Worm (Caenorhabditis elegans) whole organism, L4 larva: ENCODE results near the gene T08G5.1.

ENCODE experiments used
- F26F4.8 ChIP-seq: fragments of 200-800 bp; sonication (Bioruptor generic); conservative IDR thresholded peaks from 2 replicates; pipeline ENCODE4 v1.3.6; 2022; ENCODE audit warnings: missing genetic modification characterization, missing compliant biosample characterization
- F37D6.2 ChIP-seq: sonication (generic microtip); optimal IDR thresholded peaks from 2 replicates; lab custom pipeline; 2016; ENCODE audit warnings: mild to moderate bottlenecking, missing genetic modification characterization, missing compliant biosample characterization
- F44E2.7 ChIP-seq: fragments of 200-800 bp; sonication (Bioruptor generic); IDR thresholded peaks from 2 replicates; pipeline ENCODE4 v2.1.2; 2022; ENCODE audit warnings: missing genetic modification characterization, missing compliant biosample characterization
- F49E8.2 ChIP-seq: sonication (generic microtip); optimal IDR thresholded peaks from 2 replicates; lab custom pipeline; 2016; ENCODE audit warnings: missing compliant biosample characterization, mild to moderate bottlenecking, missing genetic modification characterization, borderline replicate concordance
- R02D3.7 ChIP-seq: fragments of 150-350 bp; sonication (generic microtip); optimal IDR thresholded peaks from 3 replicates; lab custom pipeline; 2014; ENCODE audit warnings: missing biosample characterization, missing genetic modification characterization
- T20F7.1 ChIP-seq: fragments of 200-800 bp; sonication (Bioruptor generic); optimal IDR thresholded peaks from 2 replicates; lab custom pipeline; 2018; ENCODE audit warnings: mild to moderate bottlenecking, missing genetic modification characterization, missing compliant biosample characterization
- T26A8.4 ChIP-seq: fragments of 200-800 bp; sonication (Bioruptor generic); IDR thresholded peaks from 2 replicates; pipeline ENCODE4 v1.3.6; 2022; ENCODE audit warnings: missing genetic modification characterization, missing compliant biosample characterization
- Y48G9A.11 ChIP-seq: fragments of 200-800 bp; sonication (Bioruptor generic); IDR thresholded peaks from 2 replicates; pipeline ENCODE4 v1.3.6; 2022; ENCODE audit warnings: missing genetic modification reagents, missing genetic modification characterization, missing compliant biosample characterization
- Y5F2A.4 ChIP-seq: fragments of 200-800 bp; sonication (Bioruptor generic); optimal IDR thresholded peaks from 2 replicates; lab custom pipeline; 2018; ENCODE audit warnings: mild to moderate bottlenecking, missing genetic modification characterization, missing compliant biosample characterization
- Y75B8A.6 ChIP-seq: fragments of 200-800 bp; sonication (Bioruptor generic); IDR thresholded peaks from 2 replicates; pipeline ENCODE4 v1.3.6; 2022; ENCODE audit warnings: missing genetic modification reagents, missing genetic modification characterization, missing compliant biosample characterization
- ZK337.2 ChIP-seq: fragments of 200-800 bp; sonication (Bioruptor generic); IDR thresholded peaks from 2 replicates; pipeline ENCODE4 v1.3.6; 2022; ENCODE audit warnings: missing genetic modification reagents, missing genetic modification characterization, missing compliant biosample characterization
- ZK546.5 ChIP-seq, 2 experiments: sonication (generic microtip); optimal IDR thresholded peaks; 2 replicates each; lab custom pipeline; 2017; ENCODE audit warnings: missing biosample characterization in 2 of 2, missing genetic modification characterization in 2 of 2
- aha-1 ChIP-seq: fragments of 150-350 bp; peaks from one replicate; lab custom pipeline; 2014; ENCODE audit warnings: missing biosample characterization, missing genetic modification characterization
- ceh-28 ChIP-seq: fragments of 150-350 bp; optimal IDR thresholded peaks from 2 replicates; lab custom pipeline; 2014; ENCODE audit warnings: missing biosample characterization, missing genetic modification reagents, missing genetic modification characterization
- ceh-32 ChIP-seq: sonication (generic microtip); optimal IDR thresholded peaks from 2 replicates; lab custom pipeline; 2016; ENCODE audit warnings: mild to moderate bottlenecking, missing genetic modification characterization, missing compliant biosample characterization; ENCODE audit not compliant: poor library complexity
- ceh-82 ChIP-seq: sonication (generic microtip); optimal IDR thresholded peaks from 2 replicates; lab custom pipeline; 2017; ENCODE audit warnings: missing biosample characterization, missing genetic modification characterization
- daf-19 ChIP-seq: fragments of 200-800 bp; sonication (Bioruptor generic); conservative IDR thresholded peaks from 2 replicates; pipeline ENCODE4 v1.3.6; 2022; ENCODE audit warnings: missing genetic modification characterization, missing compliant biosample characterization
- daf-8 ChIP-seq: fragments of 200-800 bp; sonication (Bioruptor generic); IDR thresholded peaks from 2 replicates; pipeline ENCODE4 v1.3.6; 2022; ENCODE audit warnings: missing genetic modification characterization, missing compliant biosample characterization
- dmd-6 ChIP-seq: fragments of 200-800 bp; sonication (Bioruptor generic); IDR thresholded peaks from 2 replicates; pipeline ENCODE4 v1.3.6; 2022; ENCODE audit warnings: missing genetic modification reagents, missing genetic modification characterization, missing compliant biosample characterization
- dmd-9 ChIP-seq: fragments of 200-800 bp; sonication (Bioruptor generic); IDR thresholded peaks from 2 replicates; pipeline ENCODE4 v1.3.6; 2022; ENCODE audit warnings: missing genetic modification reagents, missing genetic modification characterization, missing compliant biosample characterization
- dpl-1 ChIP-seq: fragments of 150-350 bp; optimal IDR thresholded peaks from 2 replicates; lab custom pipeline; 2014; ENCODE audit warnings: missing biosample characterization, missing genetic modification reagents, missing genetic modification characterization
- duxl-1 ChIP-seq: sonication (generic microtip); optimal IDR thresholded peaks from 2 replicates; lab custom pipeline; 2016; ENCODE audit warnings: mild to moderate bottlenecking, missing genetic modification characterization, moderate library complexity, missing compliant biosample characterization; ENCODE audit not compliant: poor library complexity
- egl-43 ChIP-seq: fragments of 200-800 bp; sonication (Bioruptor generic); IDR thresholded peaks from 2 replicates; pipeline ENCODE4 v1.3.6; 2022; ENCODE audit warnings: missing genetic modification reagents, missing genetic modification characterization, missing compliant biosample characterization
- fos-1 ChIP-seq: fragments of 150-350 bp; optimal IDR thresholded peaks from 2 replicates; lab custom pipeline; 2014; ENCODE audit warnings: missing biosample characterization, missing genetic modification characterization
- hif-1 ChIP-seq, 2 experiments: sonication (generic microtip); optimal IDR thresholded peaks; 2 replicates each; lab custom pipeline; 2016 to 2017; ENCODE audit warnings: missing compliant biosample characterization in 2 of 2, missing genetic modification characterization in 2 of 2, missing genetic modification reagents in 2 of 2, missing genotype in 2 of 2, mild to moderate bottlenecking in 1 of 2
- hlh-11 ChIP-seq: fragments of 200-800 bp; sonication (Bioruptor generic); optimal IDR thresholded peaks from 2 replicates; lab custom pipeline; 2018; ENCODE audit warnings: mild to moderate bottlenecking, missing genetic modification characterization, missing compliant biosample characterization
- hlh-30 ChIP-seq: sonication (generic microtip); optimal IDR thresholded peaks from 2 replicates; lab custom pipeline; 2017; ENCODE audit warnings: antibody characterized with exemption, mild to moderate bottlenecking, missing genetic modification characterization, missing compliant biosample characterization; ENCODE audit not compliant: insufficient read depth
- hmg-1.1 ChIP-seq: fragments of 200-800 bp; sonication (Bioruptor generic); IDR thresholded peaks from 2 replicates; pipeline ENCODE4 v1.3.6; 2022; ENCODE audit warnings: missing genetic modification reagents, missing genetic modification characterization, missing compliant biosample characterization
- lin-13 ChIP-seq: fragments of 150-350 bp; optimal IDR thresholded peaks from 2 replicates; lab custom pipeline; 2014; ENCODE audit warnings: missing biosample characterization, missing genetic modification reagents, missing genetic modification characterization
- lin-29 ChIP-seq: fragments of 200-800 bp; sonication (Bioruptor generic); IDR thresholded peaks from 2 replicates; pipeline ENCODE4 v1.3.6; 2022; ENCODE audit warnings: missing genetic modification reagents, missing genetic modification characterization, missing compliant biosample characterization
- lir-3 ChIP-seq: sonication (generic microtip); optimal IDR thresholded peaks from 2 replicates; lab custom pipeline; 2016; ENCODE audit warnings: mild to moderate bottlenecking, missing genetic modification characterization, missing compliant biosample characterization
- lsy-2 ChIP-seq, 2 experiments: fragments of 150-350 bp in 1 of 2; sonication (generic microtip) in 1 of 2; optimal IDR thresholded peaks; 2 replicates each; lab custom pipeline; 2014 to 2017; ENCODE audit warnings: missing biosample characterization in 2 of 2, missing genetic modification characterization in 2 of 2
- madf-5 ChIP-seq, 2 experiments: fragments of 200-800 bp; sonication (Bioruptor generic); IDR thresholded peaks; 2 replicates each; pipeline ENCODE4 v1.3.6; 2022; ENCODE audit warnings: missing compliant biosample characterization in 2 of 2, missing genetic modification characterization in 2 of 2
- madf-9 ChIP-seq: fragments of 200-800 bp; sonication (Bioruptor generic); conservative IDR thresholded peaks from 2 replicates; pipeline ENCODE4 v1.3.6; 2022; ENCODE audit warnings: missing genetic modification reagents, missing genetic modification characterization, missing compliant biosample characterization
- mes-2 ChIP-seq: sonication (generic microtip); optimal IDR thresholded peaks from 2 replicates; lab custom pipeline; 2016; ENCODE audit warnings: missing genotype, mild to moderate bottlenecking, missing genetic modification characterization, missing compliant biosample characterization; ENCODE audit not compliant: poor library complexity, severe bottlenecking
- mxl-2 ChIP-seq: fragments of 200-800 bp; sonication (Bioruptor generic); conservative IDR thresholded peaks from 2 replicates; pipeline ENCODE4 v1.3.6; 2022; ENCODE audit warnings: missing genetic modification reagents, missing genetic modification characterization, missing compliant biosample characterization
- nhr-10 ChIP-seq: fragments of 150-350 bp; optimal IDR thresholded peaks from 2 replicates; lab custom pipeline; 2014; ENCODE audit warnings: missing biosample characterization, missing genetic modification characterization
- nhr-102 ChIP-seq: sonication (generic microtip); optimal IDR thresholded peaks from 2 replicates; lab custom pipeline; 2016; ENCODE audit warnings: mild to moderate bottlenecking, missing genetic modification characterization, moderate library complexity, missing compliant biosample characterization
- nhr-6 ChIP-seq: fragments of 150-350 bp; optimal IDR thresholded peaks from 2 replicates; lab custom pipeline; 2014; ENCODE audit warnings: missing biosample characterization, missing genetic modification characterization
- nhr-76 ChIP-seq: fragments of 150-350 bp; optimal IDR thresholded peaks from 2 replicates; lab custom pipeline; 2014; ENCODE audit warnings: missing biosample characterization, missing genetic modification characterization
- php-3 ChIP-seq: fragments of 200-800 bp; sonication (Bioruptor generic); IDR thresholded peaks from 2 replicates; pipeline ENCODE4 v1.3.6; 2022; ENCODE audit warnings: missing genetic modification reagents, missing genetic modification characterization, missing compliant biosample characterization
- sdz-12 ChIP-seq: fragments of 200-800 bp; sonication (Bioruptor generic); optimal IDR thresholded peaks from 2 replicates; lab custom pipeline; 2018; ENCODE audit warnings: mild to moderate bottlenecking, missing genetic modification characterization, missing compliant biosample characterization
- set-16 ChIP-seq: fragments of 200-800 bp; sonication (Bioruptor generic); IDR thresholded peaks from 2 replicates; pipeline ENCODE4 v1.3.6; 2022; ENCODE audit warnings: missing genetic modification reagents, missing genetic modification characterization, missing compliant biosample characterization
- skn-1 ChIP-seq: fragments of 150-350 bp; optimal IDR thresholded peaks from 2 replicates; lab custom pipeline; 2014; ENCODE audit warnings: missing biosample characterization, missing genetic modification characterization
- snpc-4 ChIP-seq: fragments of 150-350 bp; optimal IDR thresholded peaks from 2 replicates; lab custom pipeline; 2014; ENCODE audit warnings: missing biosample characterization, missing genetic modification characterization
- tag-97 ChIP-seq: fragments of 200-800 bp; sonication (Bioruptor generic); IDR thresholded peaks from 2 replicates; pipeline ENCODE4 v1.3.6; 2022; ENCODE audit warnings: missing genetic modification characterization, missing compliant biosample characterization
- unc-62 ChIP-seq, 3 experiments: fragments of 150-350 bp in 1 of 3; sonication (generic microtip); optimal IDR thresholded peaks in 2 of 3; peaks in 1 of 3; 1 replicate in 1 of 3; 2 replicates in 2 of 3; lab custom pipeline; 2014 to 2017; ENCODE audit warnings: missing biosample characterization in 3 of 3, missing genetic modification characterization in 3 of 3, missing genetic modification reagents in 3 of 3, missing genotype in 1 of 3
- zag-1 ChIP-seq: fragments of 150-350 bp; optimal IDR thresholded peaks from 2 replicates; lab custom pipeline; 2014; ENCODE audit warnings: missing biosample characterization, missing genetic modification characterization
- zfp-3 ChIP-seq: fragments of 200-800 bp; sonication (Bioruptor generic); conservative IDR thresholded peaks from 2 replicates; pipeline ENCODE4 v1.3.6; 2022; ENCODE audit warnings: missing genetic modification reagents, missing genetic modification characterization, missing compliant biosample characterization
- zip-11 ChIP-seq: fragments of 200-800 bp; sonication (Bioruptor generic); IDR thresholded peaks from 2 replicates; pipeline ENCODE4 v1.3.6; 2022; ENCODE audit warnings: missing genetic modification characterization, missing compliant biosample characterization
- zip-2 ChIP-seq: fragments of 150-350 bp; optimal IDR thresholded peaks from 2 replicates; lab custom pipeline; 2014; ENCODE audit warnings: missing biosample characterization, missing genetic modification characterization

T08G5.1 gene

DNA sequence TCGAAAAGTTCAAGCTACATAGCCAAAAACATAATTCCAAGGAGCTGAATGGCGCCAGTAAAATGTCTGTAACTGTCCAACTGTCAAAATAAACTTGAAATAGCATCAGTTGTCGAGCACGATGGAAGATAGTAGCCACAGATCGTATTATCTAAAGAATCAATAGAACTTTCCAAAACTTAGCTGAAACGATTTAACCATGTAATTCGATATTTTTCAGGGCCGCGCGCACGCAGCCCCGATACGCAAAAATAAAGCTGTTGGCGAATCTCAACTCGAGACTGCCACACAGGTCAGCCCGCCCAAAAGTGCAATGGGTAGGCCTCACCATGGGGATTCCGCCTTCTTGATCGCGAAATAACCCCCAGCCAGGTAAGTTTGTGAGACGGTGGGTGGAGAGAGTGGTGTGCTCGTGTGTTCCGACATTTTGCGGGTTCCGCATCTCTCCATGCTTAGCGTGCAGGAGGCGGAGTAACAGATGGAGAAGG, 9.7 kb downstream of the T08G5.1 start (continued):
- TF ChIP-seq madf-5 (GFP tag; IDR thresholded peaks at IDR 0.05; lab: Robert Waterston, UW), result no peak
- no peak for TF ChIP-seq hif-1 (tag; optimal IDR thresholded peaks at IDR 0.05; lab: Kevin White, UChicago)
- no peak for TF ChIP-seq ceh-32 (tag; lab: Kevin White, UChicago)
- TF ChIP-seq zip-2 (tag; lab: Kevin White, UChicago), result peak; percentile 43
- TF ChIP-seq nhr-102 (tag; lab: Kevin White, UChicago), result peak; percentile 88
- TF ChIP-seq nhr-6 (tag; lab: Kevin White, UChicago), result no peak
- peak; percentile 59 for TF ChIP-seq mes-2 (tag; lab: Kevin White, UChicago)
- no peak for TF ChIP-seq nhr-76 (tag; lab: Kevin White, UChicago)
- TF ChIP-seq lin-13 (GFP tag; lab: Kevin White, UChicago), result no peak
- TF ChIP-seq daf-19 (GFP tag; lab: Robert Waterston, UW), result no peak
- TF ChIP-seq zag-1 (tag; lab: Kevin White, UChicago), result no peak
- TF ChIP-seq ZK337.2 (GFP tag; lab: Robert Waterston, UW), result no peak
- no peak for TF ChIP-seq tag-97 (GFP tag; lab: Robert Waterston, UW)
- no peak for TF ChIP-seq F37D6.2
- TF ChIP-seq php-3, result peak; percentile 39; the same call in 1 of the 2 replicates
- TF ChIP-seq madf-9, result no peak
- no peak for TF ChIP-seq T20F7.1
- peak; percentile 66 for TF ChIP-seq F49E8.2
- TF ChIP-seq zfp-3 (GFP tag; lab: Robert Waterston, UW), result no peak
- TF ChIP-seq hmg-1.1 (GFP tag; lab: Robert Waterston, UW), result no peak; the same call in 1 of the 2 replicates
- TF ChIP-seq lir-3 (tag; lab: Kevin White, UChicago), result peak; percentile 32
- TF ChIP-seq lsy-2 (tag; optimal IDR thresholded peaks at IDR 0.05; lab: Kevin White, UChicago), result no peak
- no peak for TF ChIP-seq lin-29 (GFP tag; lab: Robert Waterston, UW)
- TF ChIP-seq hlh-11 (tag; lab: Kevin White, UChicago), result peak; percentile 69
- TF ChIP-seq hlh-30 (tag; lab: Kevin White, UChicago), result peak; percentile 37
- no peak for TF ChIP-seq daf-8 (GFP tag; lab: Robert Waterston, UW)
- no peak for TF ChIP-seq skn-1 (tag; lab: Kevin White, UChicago)
- TF ChIP-seq dmd-9 (GFP tag; lab: Robert Waterston, UW), result peak; percentile 59; the same call in 1 of the 2 replicates
- no peak for TF ChIP-seq ceh-82 (tag; lab: Kevin White, UChicago)
- TF ChIP-seq unc-62 (GFP tag; optimal IDR thresholded peaks at IDR 0.05 in 1 of 2; lab: Kevin White, UChicago), result no peak
- no peak for TF ChIP-seq unc-62 (tag; optimal IDR thresholded peaks at IDR 0.05; lab: Kevin White, UChicago)
- no peak for TF ChIP-seq nhr-10 (tag; lab: Kevin White, UChicago)
- TF ChIP-seq dpl-1, result no peak
- peak; percentile 89 for TF ChIP-seq duxl-1 (tag; lab: Kevin White, UChicago)
- TF ChIP-seq set-16 (GFP tag; lab: Robert Waterston, UW), result peak; percentile 75
- no peak for TF ChIP-seq R02D3.7 (tag; lab: Kevin White, UChicago)
- TF ChIP-seq mxl-2 (GFP tag; lab: Robert Waterston, UW), result no peak
- TF ChIP-seq dmd-6 (GFP tag; lab: Robert Waterston, UW), result peak; percentile 56
- no peak for TF ChIP-seq egl-43 (GFP tag; lab: Robert Waterston, UW)
- TF ChIP-seq Y48G9A.11 (GFP tag; lab: Robert Waterston, UW), result peak; percentile 74
- TF ChIP-seq ZK546.5 (tag; optimal IDR thresholded peaks at IDR 0.05; lab: Kevin White, UChicago), result no peak
- no peak for TF ChIP-seq zip-11 (GFP tag; lab: Robert Waterston, UW)
- peak; percentile 94 for TF ChIP-seq T26A8.4 (GFP tag; lab: Robert Waterston, UW)
- TF ChIP-seq snpc-4 (tag; lab: Kevin White, UChicago), result peak; percentile 80
- TF ChIP-seq Y75B8A.6 (GFP tag; lab: Robert Waterston, UW), result no peak
- no peak for TF ChIP-seq fos-1 (tag; lab: Kevin White, UChicago)
- no peak for TF ChIP-seq sdz-12 (GFP tag; lab: Kevin White, UChicago)
- peak; percentile 5 for TF ChIP-seq Y5F2A.4 (GFP tag; lab: Kevin White, UChicago)
- TF ChIP-seq ceh-28 (tag; lab: Kevin White, UChicago), result no peak
- no peak for TF ChIP-seq F26F4.8
- TF ChIP-seq F44E2.7, result 0 out of 2 replicates have a peak, but pooled peaks have one; percentile 33
- peak; percentile 87 for TF ChIP-seq aha-1
